Worm (Caenorhabditis elegans) whole organism, young adult: ENCODE measurements around the gene glb-23.

ENCODE experiments used
- B0261.1 ChIP-seq: sonication (generic microtip); optimal IDR thresholded peaks from 2 replicates; lab custom pipeline; 2016; ENCODE audit warnings: mild to moderate bottlenecking, missing genetic modification characterization, moderate library complexity, missing compliant biosample characterization
- F49E8.2 ChIP-seq: sonication (generic microtip); optimal IDR thresholded peaks from 3 replicates; lab custom pipeline; 2017; ENCODE audit warnings: missing genetic modification characterization, mild to moderate bottlenecking, missing compliant biosample characterization, antibody characterized with exemption, moderate library complexity; ENCODE audit not compliant: insufficient read depth
- ceh-27 ChIP-seq: fragments of 200-800 bp; sonication (Bioruptor generic); optimal IDR thresholded peaks from 2 replicates; lab custom pipeline; 2018; ENCODE audit warnings: mild to moderate bottlenecking, missing genetic modification characterization, moderate library complexity, missing compliant biosample characterization
- dpff-1 ChIP-seq: sonication (generic microtip); optimal IDR thresholded peaks from 2 replicates; lab custom pipeline; 2017; ENCODE audit warnings: mild to moderate bottlenecking, missing genetic modification characterization, missing compliant biosample characterization
- egl-18 ChIP-seq: fragments of 200-800 bp; sonication (Bioruptor generic); IDR thresholded peaks from 2 replicates; pipeline ENCODE4 v1.3.6; 2022; ENCODE audit warnings: missing genetic modification reagents, missing genetic modification characterization, missing compliant biosample characterization
- madf-3 ChIP-seq: fragments of 200-800 bp; sonication (Bioruptor generic); IDR thresholded peaks from 2 replicates; pipeline ENCODE4 v1.3.6; 2022; ENCODE audit warnings: missing genetic modification reagents, missing genetic modification characterization, missing compliant biosample characterization
- snpc-4 ChIP-seq, 5 experiments: fragments of 150-350 bp in 1 of 5; sonication (generic microtip) in 4 of 5; optimal IDR thresholded peaks; 2 replicates each; lab custom pipeline; 2014 to 2018; ENCODE audit warnings: missing genetic modification characterization in 5 of 5, missing biosample characterization in 3 of 5, antibody characterized with exemption in 2 of 5, mild to moderate bottlenecking in 2 of 5, missing compliant biosample characterization in 2 of 5, missing genotype in 2 of 5, moderate library complexity in 2 of 5, missing genetic modification reagents in 1 of 5

DNA sequence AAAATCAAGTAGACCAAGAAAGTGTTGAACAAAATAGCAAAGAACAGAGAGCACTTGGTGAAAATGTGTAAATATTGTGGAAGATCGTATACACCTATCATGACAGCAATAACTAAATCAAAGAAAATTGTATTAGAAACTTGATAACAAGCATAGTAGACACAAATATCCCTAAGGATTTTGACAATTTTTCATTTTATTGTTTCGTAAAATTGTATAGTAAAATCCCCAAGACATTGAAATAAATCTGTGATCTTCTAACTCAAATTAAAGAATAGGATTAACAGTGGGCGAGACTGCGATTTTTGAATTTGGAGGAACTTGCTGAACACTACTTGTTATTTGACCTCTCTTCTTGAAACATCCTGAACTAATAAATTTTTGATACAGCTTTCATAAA, 48.1 kb downstream of the glb-23 start, which contains the start of gene str-220:
- TF ChIP-seq ceh-27 (GFP tag; lab: Kevin White, UChicago) = no peak
- TF ChIP-seq dpff-1 (tag; lab: Kevin White, UChicago) = no peak
- TF ChIP-seq B0261.1 (tag; lab: Kevin White, UChicago) = no peak
- TF ChIP-seq snpc-4 (GFP tag; optimal IDR thresholded peaks at IDR 0.05; lab: Kevin White, UChicago) = no peak
- no peak for TF ChIP-seq snpc-4 (tag; optimal IDR thresholded peaks at IDR 0.05; lab: Kevin White, UChicago)
- TF ChIP-seq madf-3 = no peak
- no peak for TF ChIP-seq egl-18 (GFP tag; lab: Robert Waterston, UW)
- TF ChIP-seq F49E8.2 (tag; lab: Kevin White, UChicago) = no peak
